Worm (Caenorhabditis elegans): ENCODE measurements around the gene acr-7.

acr-7 gene

DNA sequence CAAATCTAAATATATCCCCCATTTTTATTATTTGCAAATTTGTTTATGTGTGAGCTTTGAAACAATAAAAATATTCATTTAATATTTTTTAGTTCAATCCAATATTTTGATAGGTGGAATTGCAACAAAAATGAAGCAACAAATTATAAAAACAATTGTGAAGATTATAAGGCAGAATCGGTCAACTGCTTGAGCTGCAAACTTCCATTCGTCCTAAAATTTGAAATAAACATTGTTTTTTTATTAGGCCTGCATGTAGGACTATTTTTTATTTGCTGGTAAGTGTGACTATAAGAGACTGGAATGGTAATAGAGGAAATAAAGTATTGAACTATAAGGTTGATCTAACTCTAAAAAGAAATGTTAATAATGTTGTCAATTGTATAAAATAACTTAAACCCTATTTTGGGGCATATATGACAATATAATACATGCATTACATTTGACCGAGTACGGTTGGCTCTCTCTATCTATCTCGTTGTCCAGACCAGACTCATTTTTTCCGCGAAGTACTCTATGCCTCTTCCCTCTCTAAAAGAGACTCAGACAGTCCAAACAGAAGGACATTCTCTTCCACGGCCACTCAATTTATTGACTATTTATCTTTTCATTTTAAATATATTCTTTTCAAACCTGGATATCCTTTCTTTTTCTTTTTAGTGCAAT, 3.9 kb downstream of the acr-7 start, which contains the start of gene T09A5.4:
Gene T09A5.4, plus strand, starts transcription at position 616 of the 666 bp plus-strand sequence.
- TF ChIP-seq flt-1 (GFP tag; IDR thresholded peaks at IDR 0.05) (no peak), ztf-23 (GFP tag; IDR thresholded peaks at IDR 0.05) (no peak), klf-2 (GFP tag; conservative IDR thresholded peaks at IDR 0.05) (no peak), ztf-29 (GFP tag; IDR thresholded peaks at IDR 0.05) (no peak), ref-1 (GFP tag; conservative IDR thresholded peaks at IDR 0.05) (no peak), T22C8.4 (GFP tag; IDR thresholded peaks at IDR 0.05) (no peak), cog-1 (tag; optimal IDR thresholded peaks at IDR 0.05) (no peak), med-1 (GFP tag; optimal IDR thresholded peaks at IDR 0.05; ENCODE audit: insufficient read depth) (no peak), tab-1 (GFP tag; IDR thresholded peaks at IDR 0.05) (no peak)

DNA sequence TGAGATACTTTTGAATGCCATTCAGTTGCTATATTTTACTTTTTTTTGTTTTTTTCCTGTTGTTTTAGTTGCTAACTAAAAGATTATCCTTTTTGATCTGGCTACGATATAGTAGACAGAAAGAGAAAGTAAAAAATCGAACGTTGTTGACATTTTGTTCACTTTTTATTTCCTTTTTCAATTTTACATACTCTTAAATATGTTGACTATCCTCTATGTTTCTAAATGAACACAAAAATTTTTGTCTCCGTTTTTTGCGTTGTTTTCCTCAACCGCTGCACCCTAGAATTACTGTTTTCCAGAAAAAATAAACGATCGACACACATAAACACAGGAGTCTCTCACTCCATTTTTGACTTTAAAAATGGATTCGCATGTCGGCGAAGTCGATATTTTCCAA, 7.5 kb downstream of the acr-7 start, which contains the start of gene klp-3:
Gene klp-3, plus strand, starts transcription at position 301 of the 400 bp plus-strand sequence.
- TF ChIP-seq flt-1 (GFP tag; IDR thresholded peaks at IDR 0.05) = no peak
- no peak for TF ChIP-seq ztf-23 (GFP tag; IDR thresholded peaks at IDR 0.05)
- no peak for TF ChIP-seq klf-2 (GFP tag; conservative IDR thresholded peaks at IDR 0.05)
- no peak for TF ChIP-seq ref-1 (GFP tag; conservative IDR thresholded peaks at IDR 0.05)
- no peak for TF ChIP-seq cog-1 (tag; optimal IDR thresholded peaks at IDR 0.05)
- TF ChIP-seq ztf-29 (GFP tag; IDR thresholded peaks at IDR 0.05) = no peak
- TF ChIP-seq tab-1 (GFP tag; IDR thresholded peaks at IDR 0.05) = no peak
- no peak for TF ChIP-seq med-1 (GFP tag; optimal IDR thresholded peaks at IDR 0.05; ENCODE audit: insufficient read depth)
- TF ChIP-seq T22C8.4 (GFP tag; IDR thresholded peaks at IDR 0.05) = no peak

DNA sequence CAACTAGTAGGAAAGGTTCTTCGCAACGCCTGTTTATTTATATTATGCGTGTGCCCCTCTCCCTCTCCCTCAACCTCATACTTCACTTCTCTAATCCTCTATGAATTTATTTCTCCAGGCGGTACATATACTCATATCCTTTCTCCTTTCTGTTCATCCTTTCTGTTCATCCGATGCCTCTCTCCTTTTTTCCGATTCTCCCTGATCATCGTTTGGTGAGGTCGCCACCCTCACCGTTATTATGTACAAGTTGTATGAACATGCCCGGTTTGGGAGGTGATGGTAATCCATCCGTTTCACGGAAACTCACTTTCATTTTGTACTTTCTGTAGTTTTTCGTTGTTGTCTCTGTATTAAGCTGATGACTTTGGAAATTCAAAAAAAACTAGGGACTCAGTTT, 9.9 kb downstream of the acr-7 start:
- TF ChIP-seq klf-2 (GFP tag; conservative IDR thresholded peaks at IDR 0.05) (no peak), ref-1 (GFP tag; conservative IDR thresholded peaks at IDR 0.05) (no peak), med-1 (GFP tag; optimal IDR thresholded peaks at IDR 0.05; ENCODE audit: insufficient read depth) (no peak), ztf-29 (GFP tag; IDR thresholded peaks at IDR 0.05) (no peak), flt-1 (GFP tag; IDR thresholded peaks at IDR 0.05) (no peak), tab-1 (GFP tag; IDR thresholded peaks at IDR 0.05) (no peak), cog-1 (tag; optimal IDR thresholded peaks at IDR 0.05) (no peak), ztf-23 (GFP tag; IDR thresholded peaks at IDR 0.05) (no peak), T22C8.4 (GFP tag; IDR thresholded peaks at IDR 0.05) (no peak)

DNA sequence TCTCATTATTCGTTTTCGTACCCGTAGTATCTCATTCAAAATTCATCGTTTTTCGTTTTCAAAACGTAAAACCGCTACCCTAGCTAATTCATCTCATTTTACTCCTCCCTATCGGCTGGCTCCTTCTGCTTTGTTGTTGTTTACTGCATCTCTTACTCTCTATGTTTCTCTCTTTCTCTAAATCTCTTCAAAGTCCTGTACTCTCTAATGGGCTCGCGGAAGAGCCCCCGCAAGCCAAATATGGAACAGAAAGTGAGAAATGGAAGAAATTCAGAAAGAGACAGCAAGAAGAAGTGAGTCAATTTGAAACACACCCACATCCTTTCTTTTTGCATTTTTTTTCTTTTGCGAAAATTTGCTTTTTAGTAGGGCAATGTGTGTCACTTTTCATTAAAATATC, 10.9 kb downstream of the acr-7 start:
- TF ChIP-seq tab-1 (GFP tag; IDR thresholded peaks at IDR 0.05) = no peak
- no peak for TF ChIP-seq ztf-23 (GFP tag; IDR thresholded peaks at IDR 0.05)
- no peak for TF ChIP-seq T22C8.4 (GFP tag; IDR thresholded peaks at IDR 0.05)
- TF ChIP-seq cog-1 (tag; optimal IDR thresholded peaks at IDR 0.05) = no peak
- no peak for TF ChIP-seq med-1 (GFP tag; optimal IDR thresholded peaks at IDR 0.05; ENCODE audit: insufficient read depth)
- no peak for TF ChIP-seq ztf-29 (GFP tag; IDR thresholded peaks at IDR 0.05)
- TF ChIP-seq ref-1 (GFP tag; conservative IDR thresholded peaks at IDR 0.05) = no peak
- TF ChIP-seq flt-1 (GFP tag; IDR thresholded peaks at IDR 0.05) = no peak
- no peak for TF ChIP-seq klf-2 (GFP tag; conservative IDR thresholded peaks at IDR 0.05)

DNA sequence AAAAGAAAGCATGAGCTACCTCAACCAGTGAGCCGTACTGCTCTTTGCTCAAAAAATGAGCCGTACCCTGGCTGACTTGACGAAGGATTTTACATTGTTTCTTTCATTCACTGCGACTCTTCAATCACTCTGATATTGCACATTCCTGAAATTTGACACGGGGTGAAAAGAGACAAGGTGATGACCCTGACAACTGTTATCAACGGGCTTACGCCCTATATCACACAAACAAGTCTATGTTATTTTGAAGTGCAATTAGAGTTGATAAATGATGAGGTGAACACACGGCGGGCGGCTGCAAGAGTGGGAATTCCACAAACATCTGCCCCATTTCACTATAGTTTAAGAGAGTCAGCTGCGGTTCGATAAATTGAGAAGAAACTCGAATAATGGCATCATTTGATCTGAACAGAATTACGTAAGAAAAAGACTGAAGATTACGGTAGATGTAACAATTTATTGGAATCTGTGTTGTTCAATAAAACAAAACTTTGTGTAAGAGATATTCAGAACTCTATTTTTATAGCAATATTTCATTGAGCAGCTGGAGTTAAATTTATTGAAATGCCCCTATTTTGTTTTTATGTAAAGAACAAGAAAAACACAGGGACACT, 12.9 kb downstream of the acr-7 start:
- no peak for TF ChIP-seq ref-1 (GFP tag; conservative IDR thresholded peaks at IDR 0.05)

DNA sequence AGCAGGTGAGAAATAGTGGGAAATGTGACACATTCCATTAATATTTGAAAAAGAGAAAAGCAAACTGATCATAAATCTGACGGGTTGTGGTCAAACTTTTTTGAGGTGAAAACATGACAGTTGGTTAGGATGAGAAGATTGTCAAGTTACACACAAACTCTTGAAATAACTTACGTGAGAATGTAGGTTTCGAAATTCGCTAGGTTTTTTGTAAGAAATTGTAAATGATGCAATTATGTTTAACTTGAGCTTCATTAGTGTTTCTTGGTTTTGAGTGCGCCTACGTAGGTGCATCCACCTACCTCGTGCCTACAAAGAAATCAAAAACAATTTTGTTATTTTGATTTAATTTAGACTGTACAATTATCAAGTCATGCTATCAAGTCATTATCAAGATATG, 14.3 kb downstream of the acr-7 start, which contains the start of gene cex-2:
Gene cex-2, minus strand, starts transcription at position 101 of the 400 bp plus-strand sequence.
- TF ChIP-seq tab-1 (GFP tag; IDR thresholded peaks at IDR 0.05) (no peak), ztf-29 (GFP tag; IDR thresholded peaks at IDR 0.05) (no peak)

DNA sequence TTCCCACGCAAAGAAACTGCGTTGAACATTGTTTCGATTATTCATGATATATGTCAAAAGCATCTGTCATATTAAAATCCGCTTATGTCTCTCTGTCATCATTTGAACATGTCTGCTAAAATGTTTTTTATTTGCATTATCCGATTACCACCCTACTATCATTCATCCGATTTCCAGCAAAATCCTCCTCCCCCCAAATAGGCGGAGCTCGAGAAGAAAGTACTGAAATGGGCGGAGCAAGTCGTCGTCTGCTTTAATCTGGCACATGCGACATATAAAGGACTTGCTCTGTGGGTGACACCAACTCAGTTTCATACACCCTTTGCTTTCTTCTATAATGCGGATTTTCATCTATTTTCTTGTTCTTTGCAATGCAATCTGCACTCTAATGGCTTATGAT, 17.5 kb downstream of the acr-7 start, which contains the start of gene T09A5.14:
Gene T09A5.14, plus strand, starts transcription at position 301 of the 400 bp plus-strand sequence.
- no peak for TF ChIP-seq med-1 (GFP tag; optimal IDR thresholded peaks at IDR 0.05; ENCODE audit: insufficient read depth)
- TF ChIP-seq cog-1 (tag; optimal IDR thresholded peaks at IDR 0.05) = no peak
- no peak for TF ChIP-seq flt-1 (GFP tag; IDR thresholded peaks at IDR 0.05)
- TF ChIP-seq ztf-29 (GFP tag; IDR thresholded peaks at IDR 0.05) = no peak
- TF ChIP-seq klf-2 (GFP tag; conservative IDR thresholded peaks at IDR 0.05) = no peak
- no peak for TF ChIP-seq ref-1 (GFP tag; conservative IDR thresholded peaks at IDR 0.05)
- TF ChIP-seq tab-1 (GFP tag; IDR thresholded peaks at IDR 0.05) = no peak
- no peak for TF ChIP-seq ztf-23 (GFP tag; IDR thresholded peaks at IDR 0.05)
- TF ChIP-seq T22C8.4 (GFP tag; IDR thresholded peaks at IDR 0.05) = no peak

DNA sequence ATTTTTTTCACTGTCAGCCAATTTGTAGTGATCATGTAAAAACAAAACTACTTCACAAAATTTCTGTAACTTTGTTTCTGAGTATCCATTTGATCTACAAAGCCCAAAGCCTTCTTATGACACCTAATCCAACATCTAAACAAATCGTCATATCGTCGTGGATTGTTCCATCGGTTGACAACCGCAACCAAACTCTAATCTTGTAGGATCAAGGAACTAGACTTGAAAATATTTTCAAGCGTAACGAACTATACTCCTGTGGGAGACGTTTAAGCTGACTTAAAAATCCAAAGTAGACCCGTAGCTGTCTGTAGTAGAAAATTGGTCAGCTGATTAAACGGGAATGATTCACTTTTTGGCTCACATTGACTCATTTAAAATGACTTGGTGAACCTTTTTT, 20.0 kb downstream of the acr-7 start:
- no peak for TF ChIP-seq ztf-29 (GFP tag; IDR thresholded peaks at IDR 0.05)

DNA sequence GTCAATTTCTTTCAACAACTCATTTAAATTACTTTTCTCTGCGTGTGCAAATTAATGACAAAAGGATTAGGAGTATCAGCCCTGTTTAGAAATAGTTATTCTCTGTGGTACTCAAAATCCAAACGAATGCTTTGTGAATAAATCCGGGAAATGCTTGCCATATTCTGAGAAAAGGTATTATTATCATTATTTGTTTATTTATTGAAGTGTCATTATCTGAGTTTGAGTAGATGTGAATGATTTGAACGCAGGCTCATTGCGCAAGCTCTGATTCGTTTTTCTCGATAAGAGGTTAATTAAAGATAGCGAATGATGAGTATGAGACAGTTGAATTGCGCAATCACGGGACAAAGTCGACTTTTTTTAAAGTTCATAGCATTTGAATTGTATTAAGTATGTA, 21.7 kb downstream of the acr-7 start:
- TF ChIP-seq tab-1 (GFP tag; IDR thresholded peaks at IDR 0.05) (no peak), klf-2 (GFP tag; conservative IDR thresholded peaks at IDR 0.05) (no peak), flt-1 (GFP tag; IDR thresholded peaks at IDR 0.05) (no peak), ref-1 (GFP tag; conservative IDR thresholded peaks at IDR 0.05) (no peak), ztf-23 (GFP tag; IDR thresholded peaks at IDR 0.05) (no peak), med-1 (GFP tag; optimal IDR thresholded peaks at IDR 0.05; ENCODE audit: insufficient read depth) (no peak), cog-1 (tag; optimal IDR thresholded peaks at IDR 0.05) (no peak), T22C8.4 (GFP tag; IDR thresholded peaks at IDR 0.05) (no peak), ztf-29 (GFP tag; IDR thresholded peaks at IDR 0.05) (no peak)

DNA sequence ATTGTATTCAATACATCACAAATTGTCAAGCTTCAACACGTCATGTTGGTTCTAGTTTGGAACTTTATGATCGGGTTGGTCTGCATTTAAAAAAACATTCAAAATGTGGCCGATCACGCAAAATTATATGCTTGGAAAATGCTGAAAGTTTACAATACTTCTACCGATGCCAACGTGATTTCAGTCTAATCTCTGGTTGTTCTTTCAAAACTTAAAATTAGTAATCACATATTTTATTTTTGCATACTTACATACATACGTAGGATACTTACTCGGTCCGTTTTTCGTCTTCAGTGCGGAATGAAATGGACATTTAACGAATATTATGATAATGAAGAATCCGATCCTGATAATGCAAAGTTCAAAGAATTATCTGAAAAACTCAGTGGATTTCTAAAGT, 24.5 kb downstream of the acr-7 start, which contains the start of gene srw-62:
Gene srw-62, plus strand, starts transcription at position 301 of the 400 bp plus-strand sequence.
- TF ChIP-seq ztf-23 (GFP tag; IDR thresholded peaks at IDR 0.05) (no peak), klf-2 (GFP tag; conservative IDR thresholded peaks at IDR 0.05) (no peak), tab-1 (GFP tag; IDR thresholded peaks at IDR 0.05) (no peak), cog-1 (tag; optimal IDR thresholded peaks at IDR 0.05) (no peak), med-1 (GFP tag; optimal IDR thresholded peaks at IDR 0.05; ENCODE audit: insufficient read depth) (no peak), ztf-29 (GFP tag; IDR thresholded peaks at IDR 0.05) (no peak), T22C8.4 (GFP tag; IDR thresholded peaks at IDR 0.05) (no peak)
